Fruit fly (Drosophila melanogaster): ENCODE results near the gene ppk28.
A peak's percentile ranks its signal among the peaks of the same experiment; 100 is the strongest.

Gene ppk28

DNA sequence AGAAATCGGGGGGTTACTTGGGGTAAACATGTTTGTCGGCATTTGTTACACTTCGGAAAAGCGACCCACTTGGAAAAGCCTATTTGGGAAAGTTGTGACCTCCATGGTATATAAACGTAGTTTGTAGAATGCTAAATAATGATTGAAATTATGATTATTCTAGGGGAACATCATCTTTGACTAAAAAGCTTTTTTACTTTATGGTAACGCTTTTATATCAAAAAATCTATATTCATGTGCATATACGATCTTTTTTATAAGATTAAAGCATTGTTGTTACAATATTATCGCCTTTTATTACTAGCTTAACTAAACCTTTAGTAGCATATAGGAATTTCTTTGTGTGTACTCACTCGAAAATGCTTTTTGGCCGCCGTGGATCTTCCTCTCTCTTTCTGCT, 28.4 kb downstream of the ppk28 start (continued):
- TF ChIP-seq crol (GFP tag; IDR thresholded peaks at IDR 0.05) (no peak), CG3847 (GFP tag; IDR thresholded peaks at IDR 0.05) (peak; percentile 24; the same call in 1 of the 2 replicates), HLH4C (GFP tag; IDR thresholded peaks at IDR 0.05; ENCODE audit: partially characterized antibody) (no peak), CG4328 (GFP tag; optimal IDR thresholded peaks at IDR 0.05) (no peak), CG7786 (GFP tag; optimal IDR thresholded peaks at IDR 0.05) (no peak)

DNA sequence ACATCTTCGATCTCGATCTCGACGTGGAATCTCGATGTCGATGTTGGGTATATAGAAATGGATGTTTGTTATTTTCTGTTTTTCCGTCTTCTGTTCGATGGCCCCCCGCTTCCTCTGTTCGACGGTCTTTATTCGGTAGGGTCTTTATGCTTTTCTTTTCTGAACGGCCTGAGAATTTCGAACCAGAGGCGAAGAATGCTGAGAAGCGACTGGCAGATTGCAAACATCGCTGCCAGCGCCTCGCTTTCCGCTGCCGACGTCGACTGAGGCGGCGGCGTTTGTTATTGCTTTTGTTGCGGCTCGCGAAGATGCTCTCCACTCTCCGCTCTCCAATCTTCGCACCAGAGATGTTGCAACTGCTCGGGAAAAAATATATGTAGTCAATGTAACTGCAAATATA, 29.4 kb downstream of the ppk28 start, which contains the start of the genes CG13004 and CG46306:
CG13004 (minus strand) TSS at position 217 of the 400 bp plus-strand sequence.
CG46306 (minus strand) TSS at position 217 of the 400 bp plus-strand sequence.
- TF ChIP-seq salm (tag; optimal IDR thresholded peaks at IDR 0.05) = no peak
- no peak for TF ChIP-seq Bdp1 (GFP tag; optimal IDR thresholded peaks at IDR 0.05)
- peak; percentile 55 for TF ChIP-seq nom (GFP tag; optimal IDR thresholded peaks at IDR 0.05)
- TF ChIP-seq Med (GFP tag) = peak; percentile 72
- no peak for TF ChIP-seq Fer1 (GFP tag; optimal IDR thresholded peaks at IDR 0.05)
- TF ChIP-seq CG6654 (GFP tag; optimal IDR thresholded peaks at IDR 0.05) = no peak
- TF ChIP-seq chinmo (GFP tag; IDR thresholded peaks at IDR 0.05; ENCODE audit: partially characterized antibody) = 0 out of 4 replicates have a peak, but pooled peaks have one; percentile 26
- TF ChIP-seq nau (GFP tag; optimal IDR thresholded peaks at IDR 0.05) = no peak
- TF ChIP-seq Adf1 (GFP tag; IDR thresholded peaks at IDR 0.05) = peak; percentile 86
- TF ChIP-seq dati (GFP tag; IDR thresholded peaks at IDR 0.05) = no peak
- TF ChIP-seq al (GFP tag; IDR thresholded peaks at IDR 0.05) = no peak
- no peak for TF ChIP-seq Hmr (GFP tag; optimal IDR thresholded peaks at IDR 0.05)
- no peak for TF ChIP-seq CG6683 (GFP tag; optimal IDR thresholded peaks at IDR 0.05)
- TF ChIP-seq CG32532 (GFP tag; IDR thresholded peaks at IDR 0.05) = peak; percentile 11; the same call in 1 of the 2 replicates
- no peak for TF ChIP-seq rib (GFP tag; IDR thresholded peaks at IDR 0.05)
- no peak for TF ChIP-seq Eip74EF (GFP tag; optimal IDR thresholded peaks at IDR 0.05)
- peak; percentile 11 to 34 for TF ChIP-seq Trl (optimal IDR thresholded peaks at IDR 0.05)
- no peak for TF ChIP-seq Trl (GFP tag; optimal IDR thresholded peaks at IDR 0.05)
- peak; percentile 9; the same call in 1 of the 3 replicates for TF ChIP-seq row (GFP tag; IDR thresholded peaks at IDR 0.05)
- no peak for TF ChIP-seq CG10147 (GFP tag; optimal IDR thresholded peaks at IDR 0.05)
- peak; percentile 58 for TF ChIP-seq Jarid2 (GFP tag; optimal IDR thresholded peaks at IDR 0.05)
- TF ChIP-seq slbo (GFP tag; IDR thresholded peaks at IDR 0.05) = peak; percentile 27; the same call in 1 of the 2 replicates
- no peak for TF ChIP-seq CG9932 (GFP tag; IDR thresholded peaks at IDR 0.05)
- 0 out of 2 replicates have a peak, but pooled peaks have one; percentile 12 for TF ChIP-seq crol (GFP tag; IDR thresholded peaks at IDR 0.05)
- no peak for TF ChIP-seq CG9876 (GFP tag; optimal IDR thresholded peaks at IDR 0.05)

DNA sequence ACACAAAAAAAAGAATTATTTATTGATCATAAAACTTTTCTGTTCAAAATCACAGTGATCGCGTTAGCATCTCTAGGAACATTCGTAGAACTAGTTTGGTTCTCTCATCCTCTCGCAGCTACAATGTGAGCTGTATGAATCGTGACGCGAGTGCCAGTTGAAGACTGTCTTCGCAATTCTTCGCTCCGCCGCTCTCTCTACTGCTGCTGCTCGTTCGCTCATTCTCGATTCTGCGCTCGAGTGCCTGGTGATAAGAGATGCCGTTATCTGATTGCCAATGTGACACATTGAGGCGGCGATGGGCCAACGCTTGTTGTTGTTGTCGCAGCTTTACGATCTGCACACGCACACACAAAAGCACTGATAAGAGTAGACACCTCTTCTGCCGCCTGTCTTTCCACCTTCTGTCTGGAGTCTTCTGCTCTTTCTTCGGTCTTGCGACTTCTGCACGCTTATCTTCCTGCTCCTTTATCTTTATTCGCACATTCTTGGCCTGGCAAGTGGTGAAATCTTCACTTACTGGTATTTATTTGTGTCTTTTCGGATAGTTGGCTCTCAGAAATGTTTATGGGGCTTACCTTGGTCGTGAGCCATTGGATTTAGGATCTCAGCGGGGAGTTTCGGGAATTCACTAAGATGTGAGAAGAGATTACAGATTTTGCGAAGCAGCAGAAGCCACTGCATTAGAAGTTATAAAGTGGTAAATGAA, 30.4 kb downstream of the ppk28 start:
- TF ChIP-seq Med (GFP tag) (peak; percentile 36), CG3281 (GFP tag; optimal IDR thresholded peaks at IDR 0.05) (peak; percentile 8), grn (GFP tag; optimal IDR thresholded peaks at IDR 0.05) (peak; percentile 11), rib (GFP tag; IDR thresholded peaks at IDR 0.05) (0 out of 2 replicates have a peak, but pooled peaks have one; percentile 53), CG15479 (GFP tag; optimal IDR thresholded peaks at IDR 0.05) (peak; percentile 15), ro (GFP tag; IDR thresholded peaks at IDR 0.05) (no peak), CG32532 (GFP tag; IDR thresholded peaks at IDR 0.05) (peak; percentile 34; the same call in 1 of the 2 replicates), sd (tag; optimal IDR thresholded peaks at IDR 0.05) (peak; percentile 63), Tbp (GFP tag; optimal IDR thresholded peaks at IDR 0.05) (no peak), MTF-1 (GFP tag; optimal IDR thresholded peaks at IDR 0.05; ENCODE audit: borderline replicate concordance) (peak; percentile 17), CG8281 (tag; optimal IDR thresholded peaks at IDR 0.05) (peak; percentile 65), CG12219 (GFP tag; optimal IDR thresholded peaks at IDR 0.05) (no peak), Sry-β (GFP tag; optimal IDR thresholded peaks at IDR 0.05) (peak; percentile 65), CG34376 (GFP tag; optimal IDR thresholded peaks at IDR 0.05) (peak; percentile 45), chinmo (GFP tag; IDR thresholded peaks at IDR 0.05; ENCODE audit: partially characterized antibody) (peak; percentile 84; the same call in 2 of the 4 replicates), Ssrp (tag; optimal IDR thresholded peaks at IDR 0.05) (no peak), CG15514 (GFP tag; optimal IDR thresholded peaks at IDR 0.05) (peak; percentile 89), CG12155 (GFP tag; optimal IDR thresholded peaks at IDR 0.05) (no peak), CG18599 (GFP tag; optimal IDR thresholded peaks at IDR 0.05) (peak; percentile 2), CG30431 (GFP tag; optimal IDR thresholded peaks at IDR 0.05) (no peak), CG6689 (GFP tag; IDR thresholded peaks at IDR 0.05) (no peak)

All from whole organism, embryonic.